Worm (Caenorhabditis elegans) whole organism, L3 larva: Measurements from ENCODE around the gene cest-6.

Experiments
- ZK546.5 ChIP-seq: sonication (generic microtip); optimal IDR thresholded peaks from 2 replicates; lab custom pipeline; 2017; ENCODE audit warnings: missing biosample characterization, missing genetic modification characterization
- ceh-16 ChIP-seq: sonication (generic microtip); optimal IDR thresholded peaks from 2 replicates; lab custom pipeline; 2017; ENCODE audit warnings: missing biosample characterization, missing genetic modification characterization
- egl-27 ChIP-seq: sonication (generic microtip); optimal IDR thresholded peaks from 4 replicates; lab custom pipeline; 2017; ENCODE audit warnings: missing biosample characterization, missing genetic modification reagents, missing genetic modification characterization
- elt-1 ChIP-seq: fragments of 150-350 bp; optimal IDR thresholded peaks from 2 replicates; lab custom pipeline; 2014; ENCODE audit warnings: missing biosample characterization, missing genetic modification characterization
- elt-2 ChIP-seq: sonication (generic microtip); optimal IDR thresholded peaks from 2 replicates; lab custom pipeline; 2016; ENCODE audit warnings: missing genetic modification reagents, mild to moderate bottlenecking, missing genetic modification characterization, missing compliant biosample characterization
- eor-1 ChIP-seq, 2 experiments: fragments of 150-350 bp; optimal IDR thresholded peaks; 2 replicates each; lab custom pipeline; 2014 to 2018; ENCODE audit warnings: missing biosample characterization in 2 of 2, missing genetic modification characterization in 2 of 2
- nhr-12 ChIP-seq: fragments of 150-350 bp; optimal IDR thresholded peaks from 2 replicates; lab custom pipeline; 2014; ENCODE audit warnings: missing biosample characterization, missing genetic modification characterization
- nhr-237 ChIP-seq: fragments of 150-350 bp; optimal IDR thresholded peaks from 2 replicates; lab custom pipeline; 2014; ENCODE audit warnings: missing biosample characterization, missing genetic modification characterization
- nhr-77 ChIP-seq: fragments of 150-350 bp; optimal IDR thresholded peaks from 2 replicates; lab custom pipeline; 2014; ENCODE audit warnings: missing biosample characterization, missing genetic modification characterization
- pha-4 ChIP-seq: fragments of 150-350 bp; optimal IDR thresholded peaks from 2 replicates; lab custom pipeline; 2014; ENCODE audit warnings: missing biosample characterization, missing genetic modification reagents, missing genetic modification characterization
- snpc-4 ChIP-seq: fragments of 150-350 bp; optimal IDR thresholded peaks from 2 replicates; lab custom pipeline; 2014; ENCODE audit warnings: missing biosample characterization, missing genetic modification characterization
- tbx-2 ChIP-seq: sonication (generic microtip); optimal IDR thresholded peaks from 2 replicates; lab custom pipeline; 2016; ENCODE audit warnings: mild to moderate bottlenecking, missing genetic modification characterization, missing compliant biosample characterization
- unc-62 ChIP-seq: fragments of 150-350 bp; sonication (generic microtip); optimal IDR thresholded peaks from 4 replicates; lab custom pipeline; 2014; ENCODE audit warnings: missing biosample characterization, missing genetic modification reagents, missing genetic modification characterization

DNA sequence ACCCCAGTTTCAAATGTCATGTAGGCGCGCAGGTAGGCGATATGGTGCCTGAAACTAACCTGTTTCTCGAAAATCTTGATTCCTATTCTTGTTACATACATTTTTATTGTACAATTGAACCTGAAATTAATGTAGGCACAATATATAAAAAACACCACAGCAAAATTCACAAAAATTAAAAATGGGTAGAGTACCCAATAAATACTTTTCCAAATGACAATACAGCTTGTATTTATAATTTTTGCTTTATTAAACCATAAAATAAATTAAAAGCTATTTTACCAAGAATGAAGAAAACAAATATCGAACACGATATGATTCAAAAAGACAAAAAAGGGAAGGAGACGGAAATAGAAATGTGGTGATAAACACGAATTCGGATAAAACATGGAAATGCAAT, 45.0 kb downstream of the cest-6 start, which contains the start of gene tre-2:
- no peak for TF ChIP-seq egl-27 (tag; lab: Kevin White, UChicago)
- no peak for TF ChIP-seq pha-4
- TF ChIP-seq ceh-16 (tag; lab: Kevin White, UChicago) = no peak
- no peak for TF ChIP-seq tbx-2 (tag; lab: Kevin White, UChicago)
- TF ChIP-seq nhr-237 (tag; lab: Kevin White, UChicago) = no peak
- TF ChIP-seq eor-1 (tag; optimal IDR thresholded peaks at IDR 0.05; lab: Kevin White, UChicago) = no peak
- TF ChIP-seq elt-2 (tag; lab: Kevin White, UChicago) = no peak
- TF ChIP-seq nhr-77 (tag; lab: Kevin White, UChicago) = no peak
- TF ChIP-seq snpc-4 (tag; lab: Kevin White, UChicago) = no peak
- TF ChIP-seq ZK546.5 = no peak
- no peak for TF ChIP-seq nhr-12 (tag; lab: Kevin White, UChicago)
- TF ChIP-seq unc-62 (GFP tag; lab: Kevin White, UChicago) = no peak
- no peak for TF ChIP-seq elt-1 (tag; lab: Kevin White, UChicago)
